Worm (Caenorhabditis elegans) whole organism, young adult: ENCODE measurements around the gene pot-1.

Source experiments
- B0035.1 ChIP-seq: sonication (generic microtip); optimal IDR thresholded peaks from 2 replicates; lab custom pipeline; 2016; ENCODE audit warnings: missing genetic modification characterization, mild to moderate bottlenecking, missing compliant biosample characterization, missing genotype, missing genetic modification reagents
- B0261.1 ChIP-seq: sonication (generic microtip); optimal IDR thresholded peaks from 2 replicates; lab custom pipeline; 2016; ENCODE audit warnings: mild to moderate bottlenecking, missing genetic modification characterization, moderate library complexity, missing compliant biosample characterization
- B0336.3 ChIP-seq: fragments of 200-800 bp; sonication (Bioruptor generic); IDR thresholded peaks from 2 replicates; pipeline ENCODE4 v1.3.6; 2022; ENCODE audit warnings: missing genetic modification characterization, missing compliant biosample characterization
- C17E4.6 ChIP-seq: fragments of 200-800 bp; sonication (Bioruptor generic); IDR thresholded peaks from 2 replicates; pipeline ENCODE4 v1.3.6; 2022; ENCODE audit warnings: missing genetic modification reagents, missing genetic modification characterization, missing compliant biosample characterization
- F10E7.11 ChIP-seq: sonication (generic microtip); optimal IDR thresholded peaks from 2 replicates; lab custom pipeline; 2017; ENCODE audit warnings: mild to moderate bottlenecking, missing genetic modification characterization, moderate library complexity, missing compliant biosample characterization
- F23B12.7 ChIP-seq: sonication (generic microtip); optimal IDR thresholded peaks from 2 replicates; lab custom pipeline; 2017; ENCODE audit warnings: missing genetic modification characterization, mild to moderate bottlenecking, missing compliant biosample characterization, antibody characterized with exemption, moderate library complexity; ENCODE audit not compliant: insufficient read depth
- F57C9.4 ChIP-seq: sonication (generic microtip); optimal IDR thresholded peaks from 2 replicates; lab custom pipeline; 2017; ENCODE audit warnings: mild to moderate bottlenecking, missing genetic modification characterization, missing compliant biosample characterization
- K11D2.4 ChIP-seq: fragments of 200-800 bp; sonication (Bioruptor generic); IDR thresholded peaks from 2 replicates; pipeline ENCODE4 v1.3.6; 2022; ENCODE audit warnings: missing genetic modification reagents, missing genetic modification characterization, missing compliant biosample characterization
- Y53G8AR.9 ChIP-seq: fragments of 200-800 bp; sonication (Bioruptor generic); conservative IDR thresholded peaks from 2 replicates; pipeline ENCODE4 v1.3.6; 2022; ENCODE audit warnings: missing genetic modification reagents, missing genetic modification characterization, missing compliant biosample characterization
- ama-1 ChIP-seq, 3 experiments: fragments of 150-350 bp in 1 of 3; sonication (generic microtip) in 2 of 3; optimal IDR thresholded peaks; 2 replicates each; lab custom pipeline; 2014 to 2018; ENCODE audit warnings: missing biosample characterization in 2 of 3, missing genetic modification characterization in 2 of 3, missing genetic modification reagents in 2 of 3
- bed-2 ChIP-seq: fragments of 200-800 bp; sonication (Bioruptor generic); IDR thresholded peaks from 2 replicates; pipeline ENCODE4 v1.3.6; 2022; ENCODE audit warnings: missing genetic modification reagents, missing genetic modification characterization, missing compliant biosample characterization
- ccch-3 ChIP-seq: fragments of 200-800 bp; sonication (Bioruptor generic); optimal IDR thresholded peaks from 2 replicates; lab custom pipeline; 2018; ENCODE audit warnings: mild to moderate bottlenecking, missing genetic modification characterization, missing compliant biosample characterization
- cebp-1 ChIP-seq, 2 experiments: fragments of 200-800 bp in 1 of 2; sonication (Bioruptor generic) in 1 of 2; sonication (generic microtip) in 1 of 2; IDR thresholded peaks in 1 of 2; optimal IDR thresholded peaks in 1 of 2; 2 replicates each; pipeline versions ENCODE4 v1.3.6 to Lab custom; 2017 to 2022; ENCODE audit warnings: missing compliant biosample characterization in 2 of 2, missing genetic modification characterization in 2 of 2, mild to moderate bottlenecking in 1 of 2, missing genetic modification reagents in 1 of 2, moderate library complexity in 1 of 2
- chd-7 ChIP-seq: sonication (generic microtip); optimal IDR thresholded peaks from 2 replicates; lab custom pipeline; 2016; ENCODE audit warnings: mild to moderate bottlenecking, missing genetic modification characterization, moderate library complexity, missing compliant biosample characterization
- dox-1 ChIP-seq: fragments of 200-800 bp; sonication (Bioruptor generic); IDR thresholded peaks from 2 replicates; pipeline ENCODE4 v1.3.6; 2022; ENCODE audit warnings: missing genetic modification reagents, missing genetic modification characterization, missing compliant biosample characterization
- dpl-1 ChIP-seq: fragments of 150-350 bp; optimal IDR thresholded peaks from 2 replicates; lab custom pipeline; 2014; ENCODE audit warnings: missing biosample characterization, missing genetic modification reagents, missing genetic modification characterization
- fkh-3 ChIP-seq: sonication (generic microtip); optimal IDR thresholded peaks from 2 replicates; lab custom pipeline; 2016; ENCODE audit warnings: mild to moderate bottlenecking, missing genetic modification characterization, missing compliant biosample characterization
- gei-17 ChIP-seq: fragments of 200-800 bp; sonication (Bioruptor generic); optimal IDR thresholded peaks from 2 replicates; lab custom pipeline; 2018; ENCODE audit warnings: mild to moderate bottlenecking, missing genetic modification characterization, missing compliant biosample characterization
- him-1 ChIP-seq: sonication (generic microtip); optimal IDR thresholded peaks from 2 replicates; lab custom pipeline; 2016; ENCODE audit warnings: missing genotype, missing genetic modification reagents, missing genetic modification characterization, missing compliant biosample characterization
- hrde-1 ChIP-seq: sonication (generic microtip); optimal IDR thresholded peaks from 2 replicates; lab custom pipeline; 2016; ENCODE audit warnings: missing genetic modification characterization, mild to moderate bottlenecking, missing compliant biosample characterization, moderate library complexity, missing genotype, missing genetic modification reagents, borderline replicate concordance
- hsf-1 ChIP-seq: fragments of 200-800 bp; sonication (Bioruptor generic); IDR thresholded peaks from 2 replicates; pipeline ENCODE4 v1.3.6; 2022; ENCODE audit warnings: missing genetic modification reagents, missing genetic modification characterization, missing compliant biosample characterization
- let-526 ChIP-seq: fragments of 200-800 bp; sonication (Bioruptor generic); IDR thresholded peaks from 2 replicates; pipeline ENCODE4 v1.3.6; 2022; ENCODE audit warnings: missing genetic modification reagents, missing genetic modification characterization, missing compliant biosample characterization
- lin-26 ChIP-seq: fragments of 200-800 bp; sonication (Bioruptor generic); IDR thresholded peaks from 2 replicates; pipeline ENCODE4 v1.3.6; 2022; ENCODE audit warnings: missing genetic modification reagents, missing genetic modification characterization, missing compliant biosample characterization
- lin-35 ChIP-seq, 3 experiments: fragments of 150-350 bp in 2 of 3; sonication (generic microtip) in 1 of 3; optimal IDR thresholded peaks; 2 replicates each; lab custom pipeline; 2014 to 2018; ENCODE audit warnings: missing biosample characterization in 3 of 3, missing genetic modification characterization in 3 of 3, missing genetic modification reagents in 3 of 3
- lin-40 ChIP-seq: sonication (generic microtip); optimal IDR thresholded peaks from 2 replicates; lab custom pipeline; 2016; ENCODE audit warnings: missing genetic modification characterization, mild to moderate bottlenecking, missing compliant biosample characterization, missing genotype, missing genetic modification reagents
- lin-54 ChIP-seq: fragments of 200-800 bp; sonication (Bioruptor generic); optimal IDR thresholded peaks from 2 replicates; lab custom pipeline; 2018; ENCODE audit warnings: mild to moderate bottlenecking, missing genetic modification characterization, missing compliant biosample characterization
- lsl-1 ChIP-seq: fragments of 200-800 bp; sonication (Bioruptor generic); optimal IDR thresholded peaks from 2 replicates; lab custom pipeline; 2018; ENCODE audit warnings: mild to moderate bottlenecking, missing genetic modification characterization, moderate library complexity, missing compliant biosample characterization
- lsy-27 ChIP-seq: sonication (generic microtip); optimal IDR thresholded peaks from 2 replicates; lab custom pipeline; 2017; ENCODE audit warnings: missing genetic modification characterization, mild to moderate bottlenecking, missing compliant biosample characterization, antibody characterized with exemption, missing genotype, borderline replicate concordance; ENCODE audit not compliant: insufficient read depth
- madf-8 ChIP-seq: fragments of 200-800 bp; sonication (Bioruptor generic); conservative IDR thresholded peaks from 2 replicates; pipeline ENCODE4 v1.3.6; 2022; ENCODE audit warnings: missing genetic modification reagents, missing genetic modification characterization, missing compliant biosample characterization
- mcd-1 ChIP-seq: fragments of 200-800 bp; sonication (Bioruptor generic); IDR thresholded peaks from 2 replicates; pipeline ENCODE4 v1.3.6; 2022; ENCODE audit warnings: missing genetic modification reagents, missing genetic modification characterization, missing compliant biosample characterization
- mxl-1 ChIP-seq: sonication (generic microtip); optimal IDR thresholded peaks from 2 replicates; lab custom pipeline; 2016; ENCODE audit warnings: missing genetic modification characterization, missing compliant biosample characterization
- nfya-1 ChIP-seq: sonication (generic microtip); optimal IDR thresholded peaks from 2 replicates; lab custom pipeline; 2017; ENCODE audit warnings: antibody characterized with exemption, missing compliant biosample characterization, missing genetic modification characterization, borderline replicate concordance; ENCODE audit not compliant: insufficient read depth
- nfyb-1 ChIP-seq: fragments of 200-800 bp; sonication (Bioruptor generic); IDR thresholded peaks from 2 replicates; pipeline ENCODE4 v1.3.6; 2022; ENCODE audit warnings: missing genetic modification reagents, missing genetic modification characterization, missing compliant biosample characterization
- nhr-179 ChIP-seq: sonication (generic microtip); optimal IDR thresholded peaks from 2 replicates; lab custom pipeline; 2016; ENCODE audit warnings: mild to moderate bottlenecking, missing genetic modification characterization, missing compliant biosample characterization
- nhr-27 ChIP-seq: fragments of 200-800 bp; sonication (Bioruptor generic); optimal IDR thresholded peaks from 2 replicates; lab custom pipeline; 2018; ENCODE audit warnings: mild to moderate bottlenecking, missing genetic modification characterization, moderate library complexity, missing compliant biosample characterization
- nhr-80 ChIP-seq: sonication (generic microtip); optimal IDR thresholded peaks from 2 replicates; lab custom pipeline; 2016; ENCODE audit warnings: missing genetic modification characterization, missing compliant biosample characterization
- nhr-90 ChIP-seq: sonication (generic microtip); optimal IDR thresholded peaks from 2 replicates; lab custom pipeline; 2016; ENCODE audit warnings: missing genotype, mild to moderate bottlenecking, missing genetic modification characterization, missing compliant biosample characterization
- pbrm-1 ChIP-seq: fragments of 200-800 bp; sonication (Bioruptor generic); IDR thresholded peaks from 2 replicates; pipeline ENCODE4 v1.3.6; 2022; ENCODE audit warnings: missing genetic modification reagents, missing genetic modification characterization, missing compliant biosample characterization
- pha-4 ChIP-seq: fragments of 150-350 bp; sonication (generic microtip); optimal IDR thresholded peaks from 2 replicates; lab custom pipeline; 2014; ENCODE audit warnings: missing biosample characterization, missing genetic modification reagents, missing genetic modification characterization
- rec-8 ChIP-seq, 2 experiments: sonication (generic microtip); optimal IDR thresholded peaks; 2 replicates each; lab custom pipeline; 2016; ENCODE audit warnings: mild to moderate bottlenecking in 2 of 2, missing genetic modification characterization in 2 of 2, missing genetic modification reagents in 2 of 2, missing genotype in 2 of 2, missing biosample characterization in 1 of 2, missing compliant biosample characterization in 1 of 2, moderate library complexity in 1 of 2
- snpc-1.3 ChIP-seq: sonication (generic microtip); optimal IDR thresholded peaks from 2 replicates; lab custom pipeline; 2017; ENCODE audit warnings: missing genetic modification characterization, mild to moderate bottlenecking, missing compliant biosample characterization, antibody characterized with exemption, moderate library complexity, missing genotype, missing genetic modification reagents; ENCODE audit not compliant: insufficient read depth
- snpc-4 ChIP-seq, 5 experiments: fragments of 150-350 bp in 1 of 5; sonication (generic microtip) in 4 of 5; optimal IDR thresholded peaks; 2 replicates each; lab custom pipeline; 2014 to 2018; ENCODE audit warnings: missing genetic modification characterization in 5 of 5, missing biosample characterization in 3 of 5, antibody characterized with exemption in 2 of 5, mild to moderate bottlenecking in 2 of 5, missing compliant biosample characterization in 2 of 5, missing genotype in 2 of 5, moderate library complexity in 2 of 5, missing genetic modification reagents in 1 of 5
- somi-1 ChIP-seq: fragments of 200-800 bp; sonication (Bioruptor generic); optimal IDR thresholded peaks from 2 replicates; lab custom pipeline; 2018; ENCODE audit warnings: mild to moderate bottlenecking, missing genetic modification characterization, missing compliant biosample characterization
- tlf-1 ChIP-seq: fragments of 200-800 bp; sonication (Bioruptor generic); optimal IDR thresholded peaks from 2 replicates; lab custom pipeline; 2018; ENCODE audit warnings: mild to moderate bottlenecking, missing genetic modification characterization, missing compliant biosample characterization
- xnd-1 ChIP-seq: sonication (generic microtip); optimal IDR thresholded peaks from 2 replicates; lab custom pipeline; 2016; ENCODE audit warnings: missing genotype, missing genetic modification reagents, missing genetic modification characterization, missing compliant biosample characterization
- ztf-22 ChIP-seq: fragments of 200-800 bp; sonication (Bioruptor generic); optimal IDR thresholded peaks from 2 replicates; lab custom pipeline; 2018; ENCODE audit warnings: mild to moderate bottlenecking, missing genetic modification characterization, moderate library complexity, missing compliant biosample characterization

The pot-1 gene

ce11 chrIII:7165816-7166229 is 32.3 kb upstream of the pot-1 start (continued):
- TF ChIP-seq bed-2 (no peak), lsl-1 (no peak), lin-40 (tag; lab: Kevin White, UChicago) (peak; percentile 15), xnd-1 (tag; lab: Kevin White, UChicago) (no peak), ama-1 (optimal IDR thresholded peaks at IDR 0.05; lab: Kevin White, UChicago) (no peak), ama-1 (GFP tag; optimal IDR thresholded peaks at IDR 0.05; lab: Kevin White, UChicago) (no peak), C17E4.6 (no peak), F57C9.4 (tag; lab: Kevin White, UChicago) (no peak), somi-1 (GFP tag; lab: Kevin White, UChicago) (no peak), gei-17 (GFP tag; lab: Kevin White, UChicago) (no peak), lin-54 (peak; percentile 61), nhr-80 (tag; lab: Kevin White, UChicago) (peak; percentile 98), cebp-1 (GFP tag; IDR thresholded peaks at IDR 0.05; lab: Robert Waterston, UW) (peak; percentile 97), cebp-1 (tag; optimal IDR thresholded peaks at IDR 0.05; lab: Kevin White, UChicago) (peak; percentile 99), Y53G8AR.9 (GFP tag; lab: Robert Waterston, UW) (no peak), lin-26 (GFP tag; lab: Robert Waterston, UW) (no peak), dox-1 (GFP tag; lab: Robert Waterston, UW) (peak; percentile 65), madf-8 (GFP tag; lab: Robert Waterston, UW) (no peak), ccch-3 (GFP tag; lab: Kevin White, UChicago) (no peak), him-1 (tag; lab: Kevin White, UChicago) (no peak), snpc-4 (GFP tag; optimal IDR thresholded peaks at IDR 0.05; lab: Kevin White, UChicago) (no peak), snpc-4 (tag; optimal IDR thresholded peaks at IDR 0.05; lab: Kevin White, UChicago) (peak in 2 of 4 experiments; percentile 21 to 76), hrde-1 (tag; lab: Kevin White, UChicago) (no peak), tlf-1 (no peak), F10E7.11 (tag; lab: Kevin White, UChicago) (no peak), let-526 (GFP tag; lab: Robert Waterston, UW) (no peak), nfyb-1 (GFP tag; lab: Robert Waterston, UW) (0 out of 2 replicates have a peak, but pooled peaks have one; percentile 55), pha-4 (tag; lab: Kevin White, UChicago) (peak; percentile 73), mcd-1 (GFP tag; lab: Robert Waterston, UW) (no peak), B0035.1 (no peak), pbrm-1 (GFP tag; lab: Robert Waterston, UW) (no peak), B0336.3 (GFP tag; lab: Robert Waterston, UW) (0 out of 2 replicates have a peak, but pooled peaks have one; percentile 20), fkh-3 (tag; lab: Kevin White, UChicago) (no peak), rec-8 (tag; optimal IDR thresholded peaks at IDR 0.05; lab: Kevin White, UChicago) (no peak), mxl-1 (tag; lab: Kevin White, UChicago) (no peak), dpl-1 (GFP tag; lab: Kevin White, UChicago) (no peak), ztf-22 (GFP tag; lab: Kevin White, UChicago) (peak; percentile 28), F23B12.7 (tag; lab: Kevin White, UChicago) (peak; percentile 28), lin-35 (GFP tag; optimal IDR thresholded peaks at IDR 0.05; lab: Kevin White, UChicago) (peak in 1 of 3 experiments; percentile 54), B0261.1 (tag; lab: Kevin White, UChicago) (no peak), nhr-27 (tag; lab: Kevin White, UChicago) (no peak), nhr-179 (tag; lab: Kevin White, UChicago) (no peak), snpc-1.3 (tag; lab: Kevin White, UChicago) (no peak), lsy-27 (tag; lab: Kevin White, UChicago) (no peak), nhr-90 (tag; lab: Kevin White, UChicago) (peak; percentile 1), nfya-1 (tag; lab: Kevin White, UChicago) (no peak), chd-7 (tag; lab: Kevin White, UChicago) (no peak), hsf-1 (GFP tag; lab: Robert Waterston, UW) (no peak), K11D2.4 (GFP tag; lab: Robert Waterston, UW) (no peak)
